Fruit fly (Drosophila melanogaster) whole organism, embryonic: ENCODE measurements around the gene jv.

Experiments used
- Adf1 ChIP-seq: fragments of 200-800 bp; sonication (Bioruptor generic); IDR thresholded peaks from 2 replicates; pipeline ENCODE4 v1.3.6; 2022; ENCODE audit warnings: missing biosample characterization, missing genetic modification characterization
- Awh ChIP-seq: fragments of 200-800 bp; sonication (Bioruptor generic); IDR thresholded peaks from 2 replicates; pipeline ENCODE4, ENCODE4 v1.3.6; 2022; ENCODE audit warnings: missing biosample characterization, missing genetic modification characterization
- Bgb ChIP-seq: fragments of 200-800 bp; sonication (Bioruptor generic); IDR thresholded peaks from 2 replicates; pipeline ENCODE4 v1.3.6; 2022; ENCODE audit warnings: missing biosample characterization, missing genetic modification characterization; ENCODE audit not compliant: partially characterized antibody
- CG1024 ChIP-seq: fragments of 200-800 bp; sonication (Bioruptor generic); IDR thresholded peaks from 2 replicates; pipeline ENCODE4 v1.3.6; 2022; ENCODE audit warnings: missing biosample characterization, missing genetic modification characterization
- CG10462 ChIP-seq: fragments of 200-800 bp; sonication (Bioruptor generic); optimal IDR thresholded peaks from 2 replicates; lab custom pipeline; 2016; ENCODE audit warnings: missing biosample characterization, missing genetic modification characterization
- CG10565 ChIP-seq: fragments of 200-800 bp; sonication (Bioruptor generic); optimal IDR thresholded peaks from 3 replicates; lab custom pipeline; 2016; ENCODE audit warnings: missing biosample characterization, mild to moderate bottlenecking, missing genetic modification characterization
- CG10979 ChIP-seq: fragments of 200-800 bp; sonication (Bioruptor generic); optimal IDR thresholded peaks from 2 replicates; lab custom pipeline; 2018; ENCODE audit warnings: missing biosample characterization, mild to moderate bottlenecking, missing genetic modification characterization, moderate library complexity
- CG11696 ChIP-seq: fragments of 200-800 bp; sonication (Bioruptor generic); IDR thresholded peaks from 2 replicates; pipeline ENCODE4 v1.3.6; 2022; ENCODE audit warnings: missing biosample characterization, missing genetic modification characterization
- CG12769 ChIP-seq: fragments of 200-800 bp; sonication (Bioruptor generic); optimal IDR thresholded peaks from 2 replicates; lab custom pipeline; 2019; ENCODE audit warnings: missing biosample characterization, mild to moderate bottlenecking, missing genetic modification characterization, moderate library complexity
- CG17361 ChIP-seq: fragments of 200-800 bp; sonication (Bioruptor generic); IDR thresholded peaks from 3 replicates; pipeline ENCODE4 v1.3.6; 2022; ENCODE audit warnings: missing biosample characterization, missing genetic modification characterization
- CG1832 ChIP-seq: fragments of 200-800 bp; sonication (Bioruptor generic); optimal IDR thresholded peaks from 2 replicates; lab custom pipeline; 2017; ENCODE audit warnings: missing biosample characterization, mild to moderate bottlenecking, missing genetic modification characterization, inconsistent platforms
- CG3065 ChIP-seq: fragments of 200-800 bp; sonication (Bioruptor generic); optimal IDR thresholded peaks from 2 replicates; lab custom pipeline; 2016; ENCODE audit warnings: missing biosample characterization, missing genetic modification characterization
- CG33213 ChIP-seq: fragments of 200-800 bp; sonication (Bioruptor generic); optimal IDR thresholded peaks from 3 replicates; lab custom pipeline; 2016; ENCODE audit warnings: missing biosample characterization, missing genetic modification characterization
- CG4328 ChIP-seq: fragments of 200-800 bp; sonication (Bioruptor generic); optimal IDR thresholded peaks from 3 replicates; lab custom pipeline; 2017; ENCODE audit warnings: missing biosample characterization, missing genetic modification reagents, missing genetic modification characterization
- CG4424 ChIP-seq: fragments of 200-800 bp; sonication (Bioruptor generic); optimal IDR thresholded peaks from 3 replicates; lab custom pipeline; 2016; ENCODE audit warnings: missing biosample characterization, missing genetic modification characterization
- CG8765 ChIP-seq: fragments of 200-800 bp; sonication (Bioruptor generic); IDR thresholded peaks from 2 replicates; pipeline ENCODE4 v1.3.6; 2022; ENCODE audit warnings: missing biosample characterization, missing genetic modification characterization
- CkIIα-i1 ChIP-seq: fragments of 200-800 bp; sonication (Bioruptor generic); IDR thresholded peaks from 2 replicates; pipeline ENCODE4 v1.3.6; 2022; ENCODE audit warnings: missing biosample characterization, missing genetic modification characterization
- Drgx ChIP-seq: fragments of 200-800 bp; sonication (Bioruptor generic); IDR thresholded peaks from 2 replicates; pipeline ENCODE4 v1.3.6; 2022; ENCODE audit warnings: missing biosample characterization, missing genetic modification characterization
- Fer3 ChIP-seq: fragments of 200-800 bp; sonication (Bioruptor generic); optimal IDR thresholded peaks from 2 replicates; lab custom pipeline; 2018; ENCODE audit warnings: missing biosample characterization, mild to moderate bottlenecking, missing genetic modification characterization, moderate library complexity
- Lim3 ChIP-seq: fragments of 200-800 bp; sonication (Bioruptor generic); IDR thresholded peaks from 2 replicates; pipeline ENCODE4 v1.3.6; 2022; ENCODE audit warnings: missing biosample characterization, missing genetic modification characterization
- Lpt ChIP-seq: fragments of >200 bp; optimal IDR thresholded peaks from 2 replicates; lab custom pipeline; 2018; ENCODE audit warnings: missing biosample characterization, missing genetic modification characterization
- Mad ChIP-seq: fragments of 200-800 bp; sonication (Bioruptor generic); optimal IDR thresholded peaks from 2 replicates; lab custom pipeline; 2016; ENCODE audit warnings: missing biosample characterization, missing genetic modification characterization
- Myb ChIP-seq: fragments of 200-800 bp; sonication (Bioruptor generic); optimal IDR thresholded peaks from 2 replicates; lab custom pipeline; 2016; ENCODE audit warnings: missing biosample characterization, missing genetic modification characterization
- NC2α ChIP-seq: fragments of 200-800 bp; sonication (Bioruptor generic); optimal IDR thresholded peaks from 2 replicates; lab custom pipeline; 2016; ENCODE audit warnings: missing biosample characterization, missing genetic modification characterization
- PHDP ChIP-seq: fragments of 200-800 bp; sonication (Bioruptor generic); optimal IDR thresholded peaks from 3 replicates; lab custom pipeline; 2018; ENCODE audit warnings: missing biosample characterization, mild to moderate bottlenecking, missing genetic modification characterization, moderate library complexity
- Ravus ChIP-seq: fragments of 200-800 bp; sonication (Bioruptor generic); IDR thresholded peaks from 2 replicates; pipeline ENCODE4 v1.3.6; 2022; ENCODE audit warnings: missing biosample characterization, missing genetic modification characterization
- Side ChIP-seq: fragments of 200-800 bp; sonication (Bioruptor generic); optimal IDR thresholded peaks from 2 replicates; lab custom pipeline; 2016; ENCODE audit warnings: missing biosample characterization, missing genetic modification characterization
- Sin3A ChIP-seq: fragments of >200 bp; optimal IDR thresholded peaks from 2 replicates; lab custom pipeline; 2018
- Ssrp ChIP-seq: fragments of 200-800 bp; sonication (Bioruptor generic); optimal IDR thresholded peaks from 2 replicates; lab custom pipeline; 2018; ENCODE audit warnings: missing biosample characterization, mild to moderate bottlenecking, missing genetic modification characterization, moderate library complexity
- Stat92E ChIP-seq, 3 experiments: fragments of >200 bp in 2 of 3; fragments of 200-800 bp in 1 of 3; sonication (Bioruptor generic) in 1 of 3; optimal IDR thresholded peaks; 2 replicates each; lab custom pipeline; 2017 to 2019; ENCODE audit warnings: missing biosample characterization in 3 of 3, missing genetic modification characterization in 3 of 3, mild to moderate bottlenecking in 1 of 3, moderate library complexity in 1 of 3
- Trl ChIP-seq, 3 experiments: fragments of >200 bp in 2 of 3; fragments of 200-800 bp in 1 of 3; sonication (Bioruptor generic) in 1 of 3; optimal IDR thresholded peaks; 2 replicates in 1 of 3; 3 replicates in 2 of 3; lab custom pipeline; 2016 to 2017; ENCODE audit warnings: missing biosample characterization in 1 of 3, missing genetic modification characterization in 1 of 3
- ato ChIP-seq: fragments of 200-800 bp; sonication (Bioruptor generic); IDR thresholded peaks from 2 replicates; pipeline ENCODE4 v1.3.6; 2022; ENCODE audit warnings: missing biosample characterization, missing genetic modification characterization; ENCODE audit not compliant: partially characterized antibody
- bcd ChIP-seq: fragments of 200-800 bp; sonication (Bioruptor generic); optimal IDR thresholded peaks from 2 replicates; lab custom pipeline; 2017; ENCODE audit warnings: missing biosample characterization, mild to moderate bottlenecking, missing genetic modification characterization
- chif ChIP-seq, 2 experiments: fragments of 200-800 bp; sonication (Bioruptor generic); optimal IDR thresholded peaks; 3 replicates each; lab custom pipeline; 2016; ENCODE audit warnings: missing biosample characterization in 2 of 2, missing genetic modification characterization in 2 of 2
- chn ChIP-seq: fragments of 200-800 bp; sonication (Bioruptor generic); optimal IDR thresholded peaks from 2 replicates; lab custom pipeline; 2016; ENCODE audit warnings: missing biosample characterization, missing genetic modification characterization
- dati ChIP-seq: fragments of 200-800 bp; sonication (Bioruptor generic); IDR thresholded peaks from 2 replicates; pipeline ENCODE4 v1.3.6; 2022; ENCODE audit warnings: missing biosample characterization, missing genetic modification characterization
- ems ChIP-seq: fragments of 200-800 bp; sonication (Bioruptor generic); optimal IDR thresholded peaks from 3 replicates; lab custom pipeline; 2016; ENCODE audit warnings: missing biosample characterization, missing genetic modification characterization
- en ChIP-seq: fragments of 200-800 bp; sonication (Bioruptor generic); optimal IDR thresholded peaks from 2 replicates; lab custom pipeline; 2016; ENCODE audit warnings: missing biosample characterization, missing genetic modification characterization
- esg ChIP-seq: fragments of 200-800 bp; sonication (Bioruptor generic); conservative IDR thresholded peaks from 2 replicates; pipeline ENCODE4 v1.3.6; 2022; ENCODE audit warnings: missing biosample characterization, missing genetic modification characterization
- exex ChIP-seq: fragments of 200-800 bp; sonication (Bioruptor generic); optimal IDR thresholded peaks from 4 replicates; lab custom pipeline; 2018; ENCODE audit warnings: missing biosample characterization, mild to moderate bottlenecking, missing genetic modification characterization, moderate library complexity
- her ChIP-seq: fragments of 200-800 bp; sonication (Bioruptor generic); optimal IDR thresholded peaks from 2 replicates; lab custom pipeline; 2016; ENCODE audit warnings: missing biosample characterization, missing genetic modification characterization
- jigr1 ChIP-seq: fragments of 200-800 bp; sonication (Bioruptor generic); IDR thresholded peaks from 3 replicates; pipeline ENCODE4 v1.3.6; 2022; ENCODE audit warnings: missing biosample characterization, missing genetic modification characterization
- jing ChIP-seq: fragments of 200-800 bp; sonication (Bioruptor generic); optimal IDR thresholded peaks from 2 replicates; lab custom pipeline; 2018; ENCODE audit warnings: missing biosample characterization, mild to moderate bottlenecking, missing genetic modification characterization
- lov ChIP-seq, 2 experiments: fragments of 200-800 bp in 1 of 2; fragments of >200 bp in 1 of 2; sonication (Bioruptor generic) in 1 of 2; IDR thresholded peaks in 1 of 2; optimal IDR thresholded peaks in 1 of 2; 2 replicates in 1 of 2; 3 replicates in 1 of 2; pipeline versions ENCODE4 v1.3.6 to Lab custom; 2017 to 2022; ENCODE audit warnings: missing biosample characterization in 1 of 2, missing genetic modification characterization in 1 of 2
- pb ChIP-seq: fragments of 200-800 bp; sonication (Bioruptor generic); optimal IDR thresholded peaks from 3 replicates; lab custom pipeline; 2016; ENCODE audit warnings: missing biosample characterization, missing genetic modification characterization
- pita ChIP-seq: fragments of 200-800 bp; sonication (Bioruptor generic); optimal IDR thresholded peaks from 2 replicates; lab custom pipeline; 2017; ENCODE audit warnings: missing biosample characterization, mild to moderate bottlenecking, missing genetic modification characterization
- sim ChIP-seq: fragments of 200-800 bp; sonication (Bioruptor generic); IDR thresholded peaks from 2 replicates; pipeline ENCODE4 v1.3.6; 2022; ENCODE audit warnings: missing biosample characterization, missing genetic modification characterization
- sna ChIP-seq: fragments of 200-800 bp; sonication (Bioruptor generic); IDR thresholded peaks from 2 replicates; pipeline ENCODE4 v1.3.6; 2022; ENCODE audit warnings: missing biosample characterization, missing genetic modification characterization; ENCODE audit not compliant: partially characterized antibody
- tll ChIP-seq, 2 experiments: fragments of 200-800 bp in 1 of 2; fragments of >200 bp in 1 of 2; sonication (Bioruptor generic) in 1 of 2; optimal IDR thresholded peaks; 2 replicates each; lab custom pipeline; 2017 to 2019; ENCODE audit warnings: missing biosample characterization in 2 of 2, missing genetic modification characterization in 2 of 2, mild to moderate bottlenecking in 1 of 2, moderate library complexity in 1 of 2
- usp ChIP-seq: fragments of >200 bp; optimal IDR thresholded peaks from 2 replicates; lab custom pipeline; 2017; ENCODE audit warnings: missing biosample characterization, missing genetic modification characterization
- zfh2 ChIP-seq: fragments of 200-800 bp; sonication (Bioruptor generic); optimal IDR thresholded peaks from 2 replicates; lab custom pipeline; 2016; ENCODE audit warnings: missing biosample characterization, missing genetic modification characterization

Gene jv

DNA sequence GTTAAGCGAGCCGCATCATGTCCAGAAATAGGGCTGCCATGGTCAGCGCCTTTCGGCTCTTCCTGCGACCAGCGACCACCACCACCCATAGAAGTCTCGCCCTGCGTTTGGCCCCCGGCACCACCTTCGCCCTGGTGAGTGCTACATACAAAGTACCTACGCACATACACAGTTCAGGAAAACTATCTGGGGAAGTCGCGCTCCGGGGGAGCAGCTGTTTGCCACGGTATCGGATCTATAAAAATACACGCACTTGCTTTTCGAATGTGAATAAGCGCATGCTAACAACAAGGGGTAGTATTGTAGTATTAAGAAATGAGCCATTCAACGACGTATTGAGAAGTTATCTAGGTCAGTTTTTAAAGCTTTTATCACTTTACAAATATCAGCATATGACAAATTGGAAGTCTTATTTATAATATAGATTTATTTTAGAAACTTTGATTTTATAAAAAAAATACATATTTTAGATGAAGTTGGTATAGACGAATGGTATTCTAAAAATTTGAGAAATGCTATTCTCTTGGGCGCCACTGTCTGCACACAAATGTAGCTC is 37.4 kb downstream of the jv start (continued):
- TF ChIP-seq esg (GFP tag; lab: Robert Waterston, UW) (peak; percentile 55), chn (no peak), lov (optimal IDR thresholded peaks at IDR 0.05; lab: Kevin White, UChicago) (no peak), lov (GFP tag; IDR thresholded peaks at IDR 0.05; lab: Robert Waterston, UW) (no peak), PHDP (peak; percentile 72), usp (GFP tag; lab: Kevin White, UChicago) (no peak), ato (GFP tag; lab: Robert Waterston, UW) (no peak), CG4328 (GFP tag; lab: Kevin White, UChicago) (no peak), jigr1 (GFP tag; lab: Robert Waterston, UW) (no peak), Myb (no peak), tll (GFP tag; optimal IDR thresholded peaks at IDR 0.05; lab: Kevin White, UChicago) (no peak), Sin3A (lab: Kevin White, UChicago) (no peak), Ravus (GFP tag; lab: Robert Waterston, UW) (no peak), CG4424 (peak; percentile 35), CG17361 (peak; percentile 72), Awh (GFP tag; lab: Robert Waterston, UW) (no peak), her (GFP tag; lab: Kevin White, UChicago) (no peak), Lim3 (GFP tag; lab: Robert Waterston, UW) (no peak), pita (GFP tag; lab: Kevin White, UChicago) (no peak), CG10979 (tag; lab: Kevin White, UChicago) (peak; percentile 64), Mad (no peak), NC2α (GFP tag; lab: Kevin White, UChicago) (no peak), CG1024 (no peak), zfh2 (GFP tag; lab: Kevin White, UChicago) (no peak), exex (tag; lab: Kevin White, UChicago) (no peak), sna (GFP tag; lab: Robert Waterston, UW) (no peak), CG3065 (GFP tag; lab: Kevin White, UChicago) (peak; percentile 4), en (no peak), CG11696 (GFP tag; lab: Robert Waterston, UW) (peak; percentile 89), ems (GFP tag; lab: Kevin White, UChicago) (no peak), CG10462 (peak; percentile 23), Lpt (GFP tag; lab: Kevin White, UChicago) (no peak), Side (GFP tag; lab: Kevin White, UChicago) (no peak), Fer3 (peak; percentile 55), CG8765 (GFP tag; lab: Robert Waterston, UW) (no peak), pb (GFP tag; lab: Kevin White, UChicago) (no peak), Trl (optimal IDR thresholded peaks at IDR 0.05; lab: Kevin White, UChicago) (no peak), Trl (GFP tag; optimal IDR thresholded peaks at IDR 0.05; lab: Kevin White, UChicago) (no peak), Stat92E (GFP tag; optimal IDR thresholded peaks at IDR 0.05; lab: Kevin White, UChicago) (no peak), dati (no peak), bcd (GFP tag; lab: Kevin White, UChicago) (peak; percentile 64), Ssrp (tag; lab: Kevin White, UChicago) (peak; percentile 69), Bgb (GFP tag; lab: Robert Waterston, UW) (no peak), CG33213 (no peak), Adf1 (0 out of 2 replicates have a peak, but pooled peaks have one; percentile 10), CG10565 (no peak), jing (GFP tag; lab: Kevin White, UChicago) (no peak), sim (GFP tag; lab: Robert Waterston, UW) (no peak), CG12769 (tag; lab: Kevin White, UChicago) (peak; percentile 49), chif (GFP tag; optimal IDR thresholded peaks at IDR 0.05; lab: Kevin White, UChicago) (no peak), CkIIα-i1 (GFP tag; lab: Robert Waterston, UW) (no peak), CG1832 (GFP tag; lab: Kevin White, UChicago) (no peak), Drgx (GFP tag; lab: Robert Waterston, UW) (0 out of 2 replicates have a peak, but pooled peaks have one; percentile 20)
